Fruit fly (Drosophila melanogaster) whole organism, embryonic: Measurements from ENCODE around the gene Ent3.

Source experiments
- CG8478 ChIP-seq: fragments of >200 bp; optimal IDR thresholded peaks from 2 replicates; lab custom pipeline; 2018
- trem ChIP-seq: fragments of 200-800 bp; optimal IDR thresholded peaks from 3 replicates; lab custom pipeline; 2019; ENCODE audit warnings: missing biosample characterization, mild to moderate bottlenecking, missing genetic modification characterization, moderate library complexity

- TF ChIP-seq trem (tag; lab: Kevin White, UChicago) = no peak
- TF ChIP-seq CG8478 = no peak
These were observed 49.3 kb upstream of the Ent3 start for dm6 chr3L:12804035-12804729.
